Worm (Caenorhabditis elegans) whole organism, young adult: ENCODE data around the gene glb-29.
A peak's percentile ranks its signal among the peaks of the same experiment; 100 is the strongest.

Experiments
- B0019.2 ChIP-seq: fragments of 200-800 bp; sonication (Bioruptor generic); conservative IDR thresholded peaks from 2 replicates; pipeline ENCODE4 v1.3.6; 2022; ENCODE audit warnings: missing genetic modification reagents, missing genetic modification characterization, missing compliant biosample characterization
- B0336.3 ChIP-seq: fragments of 200-800 bp; sonication (Bioruptor generic); IDR thresholded peaks from 2 replicates; pipeline ENCODE4 v1.3.6; 2022; ENCODE audit warnings: missing genetic modification characterization, missing compliant biosample characterization
- C06A6.2 ChIP-seq: fragments of 200-800 bp; sonication (Bioruptor generic); conservative IDR thresholded peaks from 2 replicates; pipeline ENCODE4 v1.3.6; 2022; ENCODE audit warnings: missing genetic modification characterization, missing compliant biosample characterization
- C17E4.6 ChIP-seq: fragments of 200-800 bp; sonication (Bioruptor generic); IDR thresholded peaks from 2 replicates; pipeline ENCODE4 v1.3.6; 2022; ENCODE audit warnings: missing genetic modification reagents, missing genetic modification characterization, missing compliant biosample characterization
- F33H1.4 ChIP-seq: fragments of 200-800 bp; sonication (Bioruptor generic); IDR thresholded peaks from 2 replicates; pipeline ENCODE4 v1.3.6; 2022; ENCODE audit warnings: missing genetic modification reagents, missing genetic modification characterization, missing compliant biosample characterization
- F49E8.2 ChIP-seq: sonication (generic microtip); optimal IDR thresholded peaks from 3 replicates; lab custom pipeline; 2017; ENCODE audit warnings: missing genetic modification characterization, mild to moderate bottlenecking, missing compliant biosample characterization, antibody characterized with exemption, moderate library complexity; ENCODE audit not compliant: insufficient read depth
- F52B5.7 ChIP-seq: sonication (generic microtip); optimal IDR thresholded peaks from 2 replicates; lab custom pipeline; 2016; ENCODE audit warnings: mild to moderate bottlenecking, missing genetic modification characterization, missing compliant biosample characterization
- F57C9.4 ChIP-seq: sonication (generic microtip); optimal IDR thresholded peaks from 2 replicates; lab custom pipeline; 2017; ENCODE audit warnings: mild to moderate bottlenecking, missing genetic modification characterization, missing compliant biosample characterization
- K12H6.12 ChIP-seq: fragments of 200-800 bp; sonication (Bioruptor generic); optimal IDR thresholded peaks from 2 replicates; lab custom pipeline; 2018; ENCODE audit warnings: mild to moderate bottlenecking, missing genetic modification characterization, missing compliant biosample characterization
- Y79H2A.3 ChIP-seq: fragments of 200-800 bp; sonication (Bioruptor generic); conservative IDR thresholded peaks from 2 replicates; pipeline ENCODE4 v1.3.6; 2022; ENCODE audit warnings: missing genetic modification reagents, missing genetic modification characterization, missing compliant biosample characterization
- Y95B8A.8 ChIP-seq: fragments of 200-800 bp; sonication (Bioruptor generic); IDR thresholded peaks from 2 replicates; pipeline ENCODE4 v1.3.6; 2022; ENCODE audit warnings: missing genetic modification reagents, missing genetic modification characterization, missing compliant biosample characterization
- ama-1 ChIP-seq, 3 experiments: fragments of 150-350 bp in 1 of 3; sonication (generic microtip) in 2 of 3; optimal IDR thresholded peaks; 2 replicates each; lab custom pipeline; 2014 to 2018; ENCODE audit warnings: missing biosample characterization in 2 of 3, missing genetic modification characterization in 2 of 3, missing genetic modification reagents in 2 of 3
- cebp-1 ChIP-seq, 2 experiments: fragments of 200-800 bp in 1 of 2; sonication (Bioruptor generic) in 1 of 2; sonication (generic microtip) in 1 of 2; IDR thresholded peaks in 1 of 2; optimal IDR thresholded peaks in 1 of 2; 2 replicates each; pipeline versions ENCODE4 v1.3.6 to Lab custom; 2017 to 2022; ENCODE audit warnings: missing compliant biosample characterization in 2 of 2, missing genetic modification characterization in 2 of 2, mild to moderate bottlenecking in 1 of 2, missing genetic modification reagents in 1 of 2, moderate library complexity in 1 of 2
- ceh-58 ChIP-seq: fragments of 200-800 bp; sonication (Bioruptor generic); IDR thresholded peaks from 2 replicates; pipeline ENCODE4 v1.3.6; 2022; ENCODE audit warnings: missing genetic modification characterization, missing compliant biosample characterization
- ceh-79 ChIP-seq: sonication (generic microtip); optimal IDR thresholded peaks from 2 replicates; lab custom pipeline; 2017; ENCODE audit warnings: mild to moderate bottlenecking, missing genetic modification characterization, missing compliant biosample characterization
- chd-7 ChIP-seq: sonication (generic microtip); optimal IDR thresholded peaks from 2 replicates; lab custom pipeline; 2016; ENCODE audit warnings: mild to moderate bottlenecking, missing genetic modification characterization, moderate library complexity, missing compliant biosample characterization
- dox-1 ChIP-seq: fragments of 200-800 bp; sonication (Bioruptor generic); IDR thresholded peaks from 2 replicates; pipeline ENCODE4 v1.3.6; 2022; ENCODE audit warnings: missing genetic modification reagents, missing genetic modification characterization, missing compliant biosample characterization
- efl-1 ChIP-seq: fragments of 150-350 bp; optimal IDR thresholded peaks from 2 replicates; lab custom pipeline; 2014; ENCODE audit warnings: missing biosample characterization, missing genetic modification reagents, missing genetic modification characterization
- egl-18 ChIP-seq: fragments of 200-800 bp; sonication (Bioruptor generic); IDR thresholded peaks from 2 replicates; pipeline ENCODE4 v1.3.6; 2022; ENCODE audit warnings: missing genetic modification reagents, missing genetic modification characterization, missing compliant biosample characterization
- egrh-3 ChIP-seq: fragments of 200-800 bp; sonication (Bioruptor generic); IDR thresholded peaks from 2 replicates; pipeline ENCODE4 v1.3.6; 2022; ENCODE audit warnings: missing genetic modification reagents, missing genetic modification characterization, missing compliant biosample characterization
- ekl-4 ChIP-seq: fragments of 200-800 bp; sonication (Bioruptor generic); IDR thresholded peaks from 2 replicates; pipeline ENCODE4 v1.3.6; 2022; ENCODE audit warnings: missing genetic modification reagents, missing genetic modification characterization, missing compliant biosample characterization
- ets-4 ChIP-seq: fragments of 200-800 bp; sonication (Bioruptor generic); optimal IDR thresholded peaks from 2 replicates; lab custom pipeline; 2018; ENCODE audit warnings: mild to moderate bottlenecking, missing genetic modification characterization, missing compliant biosample characterization
- fkh-3 ChIP-seq: sonication (generic microtip); optimal IDR thresholded peaks from 2 replicates; lab custom pipeline; 2016; ENCODE audit warnings: mild to moderate bottlenecking, missing genetic modification characterization, missing compliant biosample characterization
- him-1 ChIP-seq: sonication (generic microtip); optimal IDR thresholded peaks from 2 replicates; lab custom pipeline; 2016; ENCODE audit warnings: missing genotype, missing genetic modification reagents, missing genetic modification characterization, missing compliant biosample characterization
- lag-1 ChIP-seq: fragments of 200-800 bp; sonication (Bioruptor generic); IDR thresholded peaks from 2 replicates; pipeline ENCODE4 v1.3.6; 2022; ENCODE audit warnings: missing genetic modification reagents, missing genetic modification characterization, missing compliant biosample characterization
- let-526 ChIP-seq: fragments of 200-800 bp; sonication (Bioruptor generic); IDR thresholded peaks from 2 replicates; pipeline ENCODE4 v1.3.6; 2022; ENCODE audit warnings: missing genetic modification reagents, missing genetic modification characterization, missing compliant biosample characterization
- lin-26 ChIP-seq: fragments of 200-800 bp; sonication (Bioruptor generic); IDR thresholded peaks from 2 replicates; pipeline ENCODE4 v1.3.6; 2022; ENCODE audit warnings: missing genetic modification reagents, missing genetic modification characterization, missing compliant biosample characterization
- lir-1 ChIP-seq: fragments of 200-800 bp; sonication (Bioruptor generic); conservative IDR thresholded peaks from 2 replicates; pipeline ENCODE4 v1.3.6; 2022; ENCODE audit warnings: missing genetic modification reagents, missing genetic modification characterization, missing compliant biosample characterization
- madf-6 ChIP-seq: fragments of 200-800 bp; sonication (Bioruptor generic); IDR thresholded peaks from 2 replicates; pipeline ENCODE4 v1.3.6; 2022; ENCODE audit warnings: missing genetic modification reagents, missing genetic modification characterization, missing compliant biosample characterization
- madf-8 ChIP-seq: fragments of 200-800 bp; sonication (Bioruptor generic); conservative IDR thresholded peaks from 2 replicates; pipeline ENCODE4 v1.3.6; 2022; ENCODE audit warnings: missing genetic modification reagents, missing genetic modification characterization, missing compliant biosample characterization
- mcd-1 ChIP-seq: fragments of 200-800 bp; sonication (Bioruptor generic); IDR thresholded peaks from 2 replicates; pipeline ENCODE4 v1.3.6; 2022; ENCODE audit warnings: missing genetic modification reagents, missing genetic modification characterization, missing compliant biosample characterization
- mel-28 ChIP-seq: sonication (generic microtip); optimal IDR thresholded peaks from 2 replicates; lab custom pipeline; 2016; ENCODE audit warnings: borderline replicate concordance, mild to moderate bottlenecking, missing genetic modification characterization, missing compliant biosample characterization
- nfya-1 ChIP-seq: sonication (generic microtip); optimal IDR thresholded peaks from 2 replicates; lab custom pipeline; 2017; ENCODE audit warnings: antibody characterized with exemption, missing compliant biosample characterization, missing genetic modification characterization, borderline replicate concordance; ENCODE audit not compliant: insufficient read depth
- nfyb-1 ChIP-seq: fragments of 200-800 bp; sonication (Bioruptor generic); IDR thresholded peaks from 2 replicates; pipeline ENCODE4 v1.3.6; 2022; ENCODE audit warnings: missing genetic modification reagents, missing genetic modification characterization, missing compliant biosample characterization
- nhr-120 ChIP-seq: fragments of 200-800 bp; sonication (Bioruptor generic); IDR thresholded peaks from 2 replicates; pipeline ENCODE4 v1.3.6; 2022; ENCODE audit warnings: missing genetic modification characterization, missing compliant biosample characterization
- nhr-179 ChIP-seq: sonication (generic microtip); optimal IDR thresholded peaks from 2 replicates; lab custom pipeline; 2016; ENCODE audit warnings: mild to moderate bottlenecking, missing genetic modification characterization, missing compliant biosample characterization
- sdz-38 ChIP-seq: sonication (generic microtip); optimal IDR thresholded peaks from 2 replicates; lab custom pipeline; 2016; ENCODE audit warnings: missing genotype, missing genetic modification characterization, missing compliant biosample characterization
- snpc-1.1 ChIP-seq: sonication (generic microtip); optimal IDR thresholded peaks from 2 replicates; lab custom pipeline; 2017; ENCODE audit warnings: missing genetic modification characterization, mild to moderate bottlenecking, missing compliant biosample characterization, antibody characterized with exemption, moderate library complexity, missing genotype, missing genetic modification reagents; ENCODE audit not compliant: insufficient read depth
- snpc-3.4 ChIP-seq: sonication (generic microtip); optimal IDR thresholded peaks from 2 replicates; lab custom pipeline; 2017; ENCODE audit warnings: missing genetic modification characterization, mild to moderate bottlenecking, missing compliant biosample characterization, antibody characterized with exemption, moderate library complexity, missing genotype, missing genetic modification reagents
- unc-62 ChIP-seq: fragments of 150-350 bp; optimal IDR thresholded peaks from 2 replicates; lab custom pipeline; 2014; ENCODE audit warnings: missing biosample characterization, missing genetic modification reagents, missing genetic modification characterization
- zim-3 ChIP-seq: sonication (generic microtip); optimal IDR thresholded peaks from 2 replicates; lab custom pipeline; 2017; ENCODE audit warnings: mild to moderate bottlenecking, missing genetic modification characterization, moderate library complexity, missing compliant biosample characterization
- ztf-18 ChIP-seq: sonication (generic microtip); optimal IDR thresholded peaks from 2 replicates; lab custom pipeline; 2016; ENCODE audit warnings: missing genotype, mild to moderate bottlenecking, missing genetic modification characterization, missing compliant biosample characterization
- ztf-25 ChIP-seq: fragments of 200-800 bp; sonication (Bioruptor generic); IDR thresholded peaks from 2 replicates; pipeline ENCODE4 v1.3.6; 2022; ENCODE audit warnings: missing genetic modification reagents, missing genetic modification characterization, missing compliant biosample characterization
- ztf-26 ChIP-seq: sonication (generic microtip); optimal IDR thresholded peaks from 2 replicates; lab custom pipeline; 2017; ENCODE audit warnings: missing genetic modification characterization, missing compliant biosample characterization

glb-29 gene

DNA sequence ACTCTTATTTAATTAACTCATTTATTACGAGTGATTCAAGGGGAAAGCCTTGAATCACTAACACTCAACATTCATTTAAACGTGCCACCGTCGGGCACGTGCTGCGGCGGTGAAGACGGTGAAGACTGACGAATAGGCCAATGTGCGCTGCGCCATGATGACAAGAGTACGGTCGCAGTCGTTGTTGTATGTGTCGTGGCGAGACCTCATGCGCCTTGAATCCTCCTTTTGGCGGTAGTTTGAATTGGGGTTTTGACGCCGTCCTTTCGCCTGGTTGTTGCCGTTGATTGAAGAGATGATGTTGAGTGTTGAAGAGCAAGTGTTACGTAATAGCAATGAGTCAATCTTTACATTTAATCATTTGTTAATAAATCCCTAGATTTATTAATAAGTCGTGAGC, 47.9 kb downstream of the glb-29 start:
- TF ChIP-seq mcd-1 (GFP tag; lab: Robert Waterston, UW) (peak; percentile 38; the same call in 1 of the 2 replicates), dox-1 (GFP tag; lab: Robert Waterston, UW) (peak; percentile 39; the same call in 1 of the 2 replicates), Y79H2A.3 (GFP tag; lab: Robert Waterston, UW) (0 out of 2 replicates have a peak, but pooled peaks have one; percentile 31), mel-28 (peak; percentile 45), F33H1.4 (GFP tag; lab: Robert Waterston, UW) (peak; percentile 32), nfyb-1 (GFP tag; lab: Robert Waterston, UW) (peak; percentile 48; the same call in 1 of the 2 replicates), lin-26 (0 out of 2 replicates have a peak, but pooled peaks have one; percentile 17), B0336.3 (peak; percentile 69; the same call in 1 of the 2 replicates), Y95B8A.8 (GFP tag; lab: Robert Waterston, UW) (0 out of 2 replicates have a peak, but pooled peaks have one; percentile 14), egl-18 (GFP tag; lab: Robert Waterston, UW) (0 out of 2 replicates have a peak, but pooled peaks have one; percentile 37)

DNA sequence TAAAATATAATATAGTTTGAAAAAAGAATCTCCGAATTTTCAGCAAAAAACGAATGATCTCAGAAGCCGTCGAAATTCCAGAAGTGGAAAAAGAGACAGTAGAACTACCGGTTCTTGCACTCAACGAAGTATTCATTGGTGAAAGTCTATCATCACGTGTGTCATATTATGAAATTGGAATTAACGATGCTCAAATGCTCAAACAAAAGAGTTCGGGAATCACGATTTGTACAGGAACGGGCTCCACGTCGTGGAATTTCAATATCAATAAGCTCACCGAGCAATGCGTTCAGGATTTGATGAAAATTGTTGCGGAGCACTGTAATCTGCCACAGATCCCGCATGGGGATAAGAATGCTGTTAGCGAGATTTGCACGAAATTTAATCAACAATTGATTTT, 49.4 kb downstream of the glb-29 start:
- TF ChIP-seq zim-3 (tag; lab: Kevin White, UChicago): peak; percentile 41
- peak; percentile 63; the same call in 1 of the 2 replicates for TF ChIP-seq cebp-1 (GFP tag; IDR thresholded peaks at IDR 0.05; lab: Robert Waterston, UW)
- peak; percentile 56 for TF ChIP-seq cebp-1 (tag; optimal IDR thresholded peaks at IDR 0.05; lab: Kevin White, UChicago)
- TF ChIP-seq ama-1 (optimal IDR thresholded peaks at IDR 0.05; lab: Kevin White, UChicago): peak; percentile 34
- TF ChIP-seq ama-1 (GFP tag; optimal IDR thresholded peaks at IDR 0.05; lab: Kevin White, UChicago): no peak
- TF ChIP-seq ztf-18 (tag; lab: Kevin White, UChicago): no peak
- TF ChIP-seq fkh-3 (tag; lab: Kevin White, UChicago): peak; percentile 8
- TF ChIP-seq F52B5.7 (tag; lab: Kevin White, UChicago): peak; percentile 36
- 0 out of 2 replicates have a peak, but pooled peaks have one; percentile 21 for TF ChIP-seq B0336.3
- TF ChIP-seq ceh-79 (tag; lab: Kevin White, UChicago): peak; percentile 25
- TF ChIP-seq ztf-26 (tag; lab: Kevin White, UChicago): peak; percentile 38
- peak; percentile 17; the same call in 1 of the 2 replicates for TF ChIP-seq madf-6 (GFP tag; lab: Robert Waterston, UW)
- TF ChIP-seq chd-7 (tag; lab: Kevin White, UChicago): peak; percentile 54
- no peak for TF ChIP-seq F49E8.2
- peak; percentile 47 for TF ChIP-seq F57C9.4 (tag; lab: Kevin White, UChicago)
- TF ChIP-seq mel-28: peak; percentile 69
- no peak for TF ChIP-seq nfya-1 (tag; lab: Kevin White, UChicago)

DNA sequence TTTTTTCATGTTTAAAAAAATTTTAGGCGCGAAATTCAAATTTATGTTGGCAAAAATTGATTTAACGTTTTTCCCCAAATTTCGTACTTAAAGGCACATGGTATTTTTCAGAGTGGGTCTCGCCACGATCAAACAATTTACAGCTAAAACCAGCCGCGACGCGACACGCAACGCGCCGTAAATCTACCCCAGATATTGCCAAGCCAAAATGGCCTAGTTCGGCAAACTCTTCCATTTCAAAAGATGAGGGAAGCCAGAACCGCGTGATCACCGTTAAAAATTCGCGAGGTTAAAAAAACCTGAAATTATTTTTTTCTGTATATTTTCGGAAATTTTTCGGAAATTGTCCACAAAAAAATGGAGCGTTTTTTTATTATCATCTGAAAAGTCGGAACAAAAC, 51.0 kb downstream of the glb-29 start:
- TF ChIP-seq let-526 (0 out of 2 replicates have a peak, but pooled peaks have one; percentile 9), ceh-58 (GFP tag; lab: Robert Waterston, UW) (no peak), C06A6.2 (GFP tag; lab: Robert Waterston, UW) (no peak), efl-1 (no peak), him-1 (tag; lab: Kevin White, UChicago) (peak; percentile 78), lag-1 (GFP tag; lab: Robert Waterston, UW) (no peak), C17E4.6 (GFP tag; lab: Robert Waterston, UW) (no peak), madf-8 (GFP tag; lab: Robert Waterston, UW) (no peak), snpc-3.4 (no peak), zim-3 (tag; lab: Kevin White, UChicago) (peak; percentile 9), ekl-4 (GFP tag; lab: Robert Waterston, UW) (no peak), nhr-179 (tag; lab: Kevin White, UChicago) (no peak), ets-4 (no peak), F49E8.2 (no peak), egrh-3 (GFP tag; lab: Robert Waterston, UW) (no peak), B0019.2 (GFP tag; lab: Robert Waterston, UW) (no peak), snpc-1.1 (tag; lab: Kevin White, UChicago) (no peak), unc-62 (GFP tag; lab: Kevin White, UChicago) (no peak), lir-1 (GFP tag; lab: Robert Waterston, UW) (no peak), ztf-25 (GFP tag; lab: Robert Waterston, UW) (no peak), nhr-120 (GFP tag; lab: Robert Waterston, UW) (no peak), K12H6.12 (tag; lab: Kevin White, UChicago) (no peak), ztf-18 (tag; lab: Kevin White, UChicago) (no peak), sdz-38 (tag; lab: Kevin White, UChicago) (no peak)
